Worm (Caenorhabditis elegans) whole organism, late embryonic: Measurements from ENCODE around the gene meg-4.

Experiments used
- K02D7.2 ChIP-seq: sonication (generic microtip); optimal IDR thresholded peaks from 2 replicates; lab custom pipeline; 2017; ENCODE audit warnings: mild to moderate bottlenecking, missing genetic modification characterization, missing compliant biosample characterization
- ama-1 ChIP-seq: fragments of 150-350 bp; optimal IDR thresholded peaks from 2 replicates; lab custom pipeline; 2014
- ceh-14 ChIP-seq: sonication (generic microtip); optimal IDR thresholded peaks from 2 replicates; lab custom pipeline; 2016; ENCODE audit warnings: missing genotype, missing genetic modification characterization, missing compliant biosample characterization
- ceh-9 ChIP-seq: sonication (generic microtip); optimal IDR thresholded peaks from 2 replicates; lab custom pipeline; 2016; ENCODE audit warnings: mild to moderate bottlenecking, missing genetic modification characterization, inconsistent platforms, missing compliant biosample characterization
- elt-2 ChIP-seq: sonication (generic microtip); optimal IDR thresholded peaks from 2 replicates; lab custom pipeline; 2016; ENCODE audit warnings: missing genetic modification reagents, missing genetic modification characterization, missing compliant biosample characterization
- fax-1 ChIP-seq: sonication (generic microtip); optimal IDR thresholded peaks from 2 replicates; lab custom pipeline; 2016; ENCODE audit warnings: missing genotype, missing genetic modification characterization, missing compliant biosample characterization
- fkh-6 ChIP-seq: sonication (generic microtip); optimal IDR thresholded peaks from 2 replicates; lab custom pipeline; 2016; ENCODE audit warnings: missing genetic modification characterization, missing compliant biosample characterization
- hlh-8 ChIP-seq: sonication (generic microtip); optimal IDR thresholded peaks from 2 replicates; lab custom pipeline; 2016; ENCODE audit warnings: missing genotype, missing genetic modification characterization, missing compliant biosample characterization
- nhr-11 ChIP-seq: fragments of 150-350 bp; optimal IDR thresholded peaks from 2 replicates; lab custom pipeline; 2014; ENCODE audit warnings: missing biosample characterization, missing genetic modification characterization
- pag-3 ChIP-seq: sonication (generic microtip); optimal IDR thresholded peaks from 2 replicates; lab custom pipeline; 2016; ENCODE audit warnings: missing compliant biosample characterization, missing genetic modification characterization, borderline replicate concordance
- pax-1 ChIP-seq: fragments of 150-350 bp; optimal IDR thresholded peaks from 2 replicates; lab custom pipeline; 2014; ENCODE audit warnings: missing biosample characterization, missing genetic modification characterization
- pqm-1 ChIP-seq: sonication (generic microtip); optimal IDR thresholded peaks from 2 replicates; lab custom pipeline; 2016; ENCODE audit warnings: missing genetic modification characterization, missing compliant biosample characterization
- sdc-2 ChIP-seq: sonication (generic microtip); optimal IDR thresholded peaks from 2 replicates; lab custom pipeline; 2016; ENCODE audit warnings: missing genotype, missing genetic modification characterization, missing compliant biosample characterization
- unc-55 ChIP-seq: sonication (generic microtip); optimal IDR thresholded peaks from 2 replicates; lab custom pipeline; 2017; ENCODE audit warnings: missing biosample characterization, missing genetic modification reagents, missing genetic modification characterization

DNA sequence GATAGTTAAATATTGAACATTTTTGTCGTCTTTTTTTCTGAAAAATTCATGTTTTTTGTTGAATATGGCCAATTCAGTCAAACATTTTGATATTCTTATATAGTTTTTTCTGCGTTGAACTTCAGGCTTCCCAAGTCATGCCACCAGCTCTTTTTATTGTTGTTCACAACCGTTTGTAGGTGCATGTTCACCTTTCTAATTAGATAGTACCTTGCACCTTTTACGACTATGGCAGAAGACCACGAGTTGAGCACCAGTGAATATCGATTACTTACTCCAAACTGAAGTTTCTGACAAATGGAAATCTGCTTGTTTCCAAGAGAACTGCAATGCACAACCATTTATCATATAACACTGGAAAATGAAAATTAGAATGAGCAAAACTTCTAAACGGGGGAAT is 6.9 kb upstream of the meg-4 start:
- TF ChIP-seq K02D7.2, result no peak
- TF ChIP-seq ceh-9 (tag; lab: Kevin White, UChicago), result no peak
- TF ChIP-seq pag-3 (tag; lab: Kevin White, UChicago), result no peak
- no peak for TF ChIP-seq pqm-1
- TF ChIP-seq hlh-8 (tag; lab: Kevin White, UChicago), result no peak
- TF ChIP-seq elt-2 (tag; lab: Kevin White, UChicago), result no peak
- no peak for TF ChIP-seq fkh-6 (tag; lab: Kevin White, UChicago)
- TF ChIP-seq ceh-14, result no peak
- no peak for TF ChIP-seq unc-55
- TF ChIP-seq nhr-11 (tag; lab: Kevin White, UChicago), result no peak
- TF ChIP-seq sdc-2 (tag; lab: Kevin White, UChicago), result no peak
- no peak for TF ChIP-seq ama-1 (lab: Kevin White, UChicago)
- TF ChIP-seq fax-1 (tag; lab: Kevin White, UChicago), result no peak
- TF ChIP-seq pax-1 (tag; lab: Kevin White, UChicago), result no peak
